Fruit fly (Drosophila melanogaster) whole organism, wandering third instar larva: ENCODE measurements around the gene Cpr66Cb.

Source experiments
- Abd-B ChIP-seq: fragments of >200 bp; optimal IDR thresholded peaks from 2 replicates; lab custom pipeline; 2017; ENCODE audit warnings: missing biosample characterization, missing genetic modification characterization
- CG32264 ChIP-seq: fragments of 200-800 bp; sonication (Bioruptor generic); optimal IDR thresholded peaks from 2 replicates; lab custom pipeline; 2016; ENCODE audit warnings: missing biosample characterization, missing genetic modification characterization
- CG9705 ChIP-seq: fragments of 200-800 bp; sonication (Bioruptor generic); optimal IDR thresholded peaks from 2 replicates; lab custom pipeline; 2018; ENCODE audit warnings: missing biosample characterization, mild to moderate bottlenecking, missing genetic modification characterization
- CrebA ChIP-seq: fragments of 200-800 bp; sonication (Bioruptor generic); optimal IDR thresholded peaks from 2 replicates; lab custom pipeline; 2016; ENCODE audit warnings: missing biosample characterization, mild to moderate bottlenecking, missing genetic modification characterization, borderline replicate concordance
- Dfd ChIP-seq: fragments of >200 bp; optimal IDR thresholded peaks from 2 replicates; lab custom pipeline; 2017; ENCODE audit warnings: missing biosample characterization, missing genetic modification characterization
- Dif ChIP-seq: fragments of 200-275, 200-300 bp; sonication (Bioruptor generic); optimal IDR thresholded peaks from 2 replicates; lab custom pipeline; 2018; ENCODE audit warnings: missing biosample characterization, missing genetic modification characterization; ENCODE audit not compliant: partially characterized antibody
- GATAd ChIP-seq: sonication (Bioruptor generic); optimal IDR thresholded peaks from 2 replicates; lab custom pipeline; 2016; ENCODE audit warnings: missing biosample characterization, missing genetic modification characterization
- HLH106 ChIP-seq: fragments of 200-800 bp; optimal IDR thresholded peaks from 3 replicates; lab custom pipeline; 2019; ENCODE audit warnings: missing biosample characterization, mild to moderate bottlenecking, missing genetic modification characterization, moderate library complexity
- Hnf4 ChIP-seq: fragments of 200-800 bp; sonication (Bioruptor generic); optimal IDR thresholded peaks from 2 replicates; lab custom pipeline; 2016; ENCODE audit warnings: missing biosample characterization, mild to moderate bottlenecking, missing genetic modification characterization
- Hr78 ChIP-seq: fragments of >200 bp; optimal IDR thresholded peaks from 2 replicates; lab custom pipeline; 2017; ENCODE audit warnings: missing biosample characterization, missing genetic modification characterization
- Hr83 ChIP-seq: fragments of 200-300 bp; sonication (Bioruptor generic); optimal IDR thresholded peaks from 2 replicates; lab custom pipeline; 2016; ENCODE audit warnings: missing biosample characterization, mild to moderate bottlenecking, missing genetic modification characterization, moderate library complexity; ENCODE audit not compliant: poor library complexity, severe bottlenecking
- Jra ChIP-seq: sonication (Bioruptor generic); optimal IDR thresholded peaks from 2 replicates; lab custom pipeline; 2016; ENCODE audit warnings: missing biosample characterization, missing genetic modification characterization
- Mio ChIP-seq: sonication (Bioruptor generic); optimal IDR thresholded peaks from 2 replicates; lab custom pipeline; 2016; ENCODE audit warnings: missing biosample characterization, missing genetic modification characterization
- Myc ChIP-seq: fragments of >200 bp; optimal IDR thresholded peaks from 2 replicates; lab custom pipeline; 2017
- N ChIP-seq: fragments of >200 bp; optimal IDR thresholded peaks from 2 replicates; lab custom pipeline; 2018; ENCODE audit warnings: missing biosample characterization, missing external identifiers, missing genetic modification characterization
- OdsH ChIP-seq: fragments of 200-800 bp; sonication (Bioruptor generic); optimal IDR thresholded peaks from 2 replicates; lab custom pipeline; 2016; ENCODE audit warnings: missing biosample characterization, mild to moderate bottlenecking, missing genetic modification characterization
- Rel ChIP-seq, 2 experiments: fragments of 200-800 bp; sonication (Bioruptor generic) in 1 of 2; optimal IDR thresholded peaks; 2 replicates in 1 of 2; 3 replicates in 1 of 2; lab custom pipeline; 2016 to 2019; ENCODE audit warnings: mild to moderate bottlenecking in 2 of 2, missing biosample characterization in 2 of 2, missing genetic modification characterization in 2 of 2, moderate library complexity in 1 of 2
- Sp1 ChIP-seq: fragments of 200-800 bp; sonication (Bioruptor generic); optimal IDR thresholded peaks from 3 replicates; lab custom pipeline; 2019; ENCODE audit warnings: missing biosample characterization, mild to moderate bottlenecking, missing genetic modification characterization, moderate library complexity
- Vsx2 ChIP-seq: fragments of 200-300, 225-300 bp; sonication (Bioruptor generic); optimal IDR thresholded peaks from 2 replicates; lab custom pipeline; 2018; ENCODE audit warnings: missing biosample characterization, missing genetic modification characterization; ENCODE audit not compliant: partially characterized antibody
- br ChIP-seq: fragments of 200-800 bp; sonication (Bioruptor generic); optimal IDR thresholded peaks from 2 replicates; lab custom pipeline; 2016; ENCODE audit warnings: missing biosample characterization, missing genetic modification characterization
- brk ChIP-seq: fragments of 200-800 bp; sonication (Bioruptor generic); optimal IDR thresholded peaks from 2 replicates; lab custom pipeline; 2016; ENCODE audit warnings: missing biosample characterization, mild to moderate bottlenecking, missing genetic modification characterization
- dl ChIP-seq, 2 experiments: fragments of 175-275, 200-275 bp in 1 of 2; fragments of 200-275 bp in 1 of 2; sonication (Bioruptor generic); optimal IDR thresholded peaks; lab custom pipeline; 2018; ENCODE audit warnings: mild to moderate bottlenecking in 2 of 2, missing biosample characterization in 2 of 2, missing genetic modification characterization in 2 of 2, moderate library complexity in 2 of 2; ENCODE audit not compliant: partially characterized antibody in 2 of 2, insufficient read depth in 1 of 2
- dmrt93B ChIP-seq: fragments of 200-800 bp; sonication (Bioruptor generic); optimal IDR thresholded peaks from 2 replicates; lab custom pipeline; 2018; ENCODE audit warnings: missing biosample characterization, mild to moderate bottlenecking, missing genetic modification characterization
- dsf ChIP-seq: sonication (Bioruptor generic); optimal IDR thresholded peaks from 2 replicates; lab custom pipeline; 2016; ENCODE audit warnings: missing biosample characterization, missing genetic modification characterization, borderline replicate concordance
- ey ChIP-seq: fragments of 200-800 bp; sonication (Bioruptor generic); optimal IDR thresholded peaks from 2 replicates; lab custom pipeline; 2016; ENCODE audit warnings: missing biosample characterization, missing genetic modification characterization
- fru ChIP-seq: fragments of 200-800 bp; sonication (Bioruptor generic); optimal IDR thresholded peaks from 3 replicates; lab custom pipeline; 2016; ENCODE audit warnings: missing biosample characterization, mild to moderate bottlenecking, missing genetic modification characterization
- jim ChIP-seq: fragments of 175-275, 200-325 bp; sonication (Bioruptor generic); optimal IDR thresholded peaks from 2 replicates; lab custom pipeline; 2016; ENCODE audit warnings: missing biosample characterization, mild to moderate bottlenecking, missing genetic modification characterization
- lola ChIP-seq: fragments of >200 bp; optimal IDR thresholded peaks from 2 replicates; lab custom pipeline; 2017; ENCODE audit warnings: missing biosample characterization, missing genetic modification characterization
- pan ChIP-seq: fragments of >200 bp; optimal IDR thresholded peaks from 2 replicates; lab custom pipeline; 2017
- psq ChIP-seq: fragments of 200-800 bp; sonication (Bioruptor generic); optimal IDR thresholded peaks from 3 replicates; lab custom pipeline; 2017; ENCODE audit warnings: missing biosample characterization, mild to moderate bottlenecking, missing genetic modification characterization, moderate library complexity
- rgr ChIP-seq: fragments of 200-800 bp; sonication (Bioruptor generic); optimal IDR thresholded peaks from 3 replicates; lab custom pipeline; 2016; ENCODE audit warnings: missing biosample characterization, mild to moderate bottlenecking, missing genetic modification characterization
- sage ChIP-seq: fragments of 200-800 bp; sonication (Bioruptor generic); optimal IDR thresholded peaks from 2 replicates; lab custom pipeline; 2016; ENCODE audit warnings: missing biosample characterization, mild to moderate bottlenecking, missing genetic modification characterization
- sv ChIP-seq: fragments of 200-800 bp; sonication (Bioruptor generic); optimal IDR thresholded peaks from 3 replicates; lab custom pipeline; 2016; ENCODE audit warnings: missing biosample characterization, missing genetic modification characterization
- tai ChIP-seq: sonication (Bioruptor generic); optimal IDR thresholded peaks from 2 replicates; lab custom pipeline; 2016; ENCODE audit warnings: missing biosample characterization, missing genetic modification characterization
- usp ChIP-seq: fragments of >200 bp; optimal IDR thresholded peaks from 2 replicates; lab custom pipeline; 2017; ENCODE audit warnings: missing biosample characterization, missing genetic modification characterization
- woc ChIP-seq: sonication (Bioruptor generic); optimal IDR thresholded peaks from 2 replicates; lab custom pipeline; 2016; ENCODE audit warnings: missing biosample characterization, mild to moderate bottlenecking, missing genetic modification characterization

Cpr66Cb gene

DNA sequence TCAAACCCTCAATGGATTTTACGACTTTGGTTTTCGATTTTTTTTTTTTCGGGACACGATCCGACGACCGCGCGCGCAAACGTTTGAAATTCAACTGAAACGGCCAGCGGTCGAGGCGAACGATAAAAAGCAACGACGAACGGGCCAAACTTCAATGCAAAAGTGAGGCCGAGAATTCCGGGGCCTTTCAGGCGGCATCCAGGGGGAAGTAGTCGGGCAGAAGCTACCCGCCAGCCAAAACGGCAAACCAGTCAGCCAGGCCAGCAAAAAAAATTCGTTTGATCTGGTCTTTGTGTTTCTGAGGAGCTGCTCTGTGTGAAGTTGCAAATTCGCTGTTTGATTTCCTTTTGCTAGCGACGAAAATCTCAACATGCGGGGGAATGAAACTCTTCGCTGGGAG is 41.2 kb upstream of the Cpr66Cb start, which contains the start of gene CG7201:
Gene CG7201, minus strand, starts transcription at position 101 of the 400 bp plus-strand sequence.
- no peak for TF ChIP-seq GATAd
- TF ChIP-seq br (GFP tag; lab: Kevin White, UChicago): no peak
- TF ChIP-seq Rel (GFP tag; optimal IDR thresholded peaks at IDR 0.05; lab: Kevin White, UChicago): no peak
- peak; percentile 1 for TF ChIP-seq Rel (tag; optimal IDR thresholded peaks at IDR 0.05; lab: Kevin White, UChicago)
- no peak for TF ChIP-seq tai (GFP tag; lab: Kevin White, UChicago)
- TF ChIP-seq, all 38 proteins: peak for 1

DNA sequence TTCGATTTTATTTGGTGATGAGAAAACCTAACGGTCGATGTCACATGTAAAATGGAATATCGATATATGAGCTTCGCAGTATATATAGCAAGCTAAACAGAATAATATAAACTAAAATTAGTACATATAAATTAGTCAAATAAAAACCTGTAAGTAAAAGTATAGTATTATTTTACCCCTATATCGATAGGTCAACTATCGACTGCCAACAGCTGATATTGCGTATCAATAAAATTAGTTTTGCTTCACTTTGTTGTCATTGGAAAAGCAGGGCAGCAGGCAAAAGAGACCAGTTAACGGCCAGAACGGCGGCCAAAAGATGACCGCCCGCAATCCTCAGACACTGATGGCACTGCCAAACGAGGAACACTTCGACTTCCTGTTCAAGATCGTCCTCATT is 39.5 kb upstream of the Cpr66Cb start, which contains the start of gene Rab19:
Gene Rab19, plus strand, starts transcription at position 78 of the 400 bp plus-strand sequence.
- no peak for TF ChIP-seq sage (GFP tag; lab: Kevin White, UChicago)
- no peak for TF ChIP-seq Dfd (GFP tag; lab: Kevin White, UChicago)
- peak; percentile 18 for TF ChIP-seq brk (GFP tag; lab: Kevin White, UChicago)
- TF ChIP-seq CG32264 (GFP tag; lab: Kevin White, UChicago): no peak
- no peak for TF ChIP-seq Jra (GFP tag; lab: Kevin White, UChicago)
- TF ChIP-seq CrebA: no peak
- no peak for TF ChIP-seq dl (GFP tag; optimal IDR thresholded peaks at IDR 0.05; lab: Kevin White, UChicago; ENCODE audit: insufficient read depth in 1 of 2, partially characterized antibody in 2 of 2)
- no peak for TF ChIP-seq OdsH (GFP tag; lab: Kevin White, UChicago)
- TF ChIP-seq Myc (lab: Kevin White, UChicago): no peak
- TF ChIP-seq Sp1 (GFP tag; lab: Kevin White, UChicago): no peak
- no peak for TF ChIP-seq tai (GFP tag; lab: Kevin White, UChicago)
- TF ChIP-seq usp (GFP tag; lab: Kevin White, UChicago): no peak
- TF ChIP-seq Hr78: peak; percentile 40
- TF ChIP-seq fru (GFP tag; lab: Kevin White, UChicago): no peak
- no peak for TF ChIP-seq sv
- TF ChIP-seq dsf (GFP tag; lab: Kevin White, UChicago): no peak

- TF ChIP-seq N (GFP tag; lab: Kevin White, UChicago): no peak
- TF ChIP-seq Rel (GFP tag; optimal IDR thresholded peaks at IDR 0.05; lab: Kevin White, UChicago): no peak
- TF ChIP-seq Rel (tag; optimal IDR thresholded peaks at IDR 0.05; lab: Kevin White, UChicago): peak; percentile 82
- TF ChIP-seq Jra (GFP tag; lab: Kevin White, UChicago): peak; percentile 5
- TF ChIP-seq Hr83 (GFP tag; lab: Kevin White, UChicago): no peak
- no peak for TF ChIP-seq tai (GFP tag; lab: Kevin White, UChicago)
- TF ChIP-seq woc (GFP tag; lab: Kevin White, UChicago): no peak
- TF ChIP-seq br (GFP tag; lab: Kevin White, UChicago): no peak
- no peak for TF ChIP-seq ey (GFP tag; lab: Kevin White, UChicago)
- TF ChIP-seq Myc (lab: Kevin White, UChicago): no peak
- no peak for TF ChIP-seq rgr (GFP tag; lab: Kevin White, UChicago)
- TF ChIP-seq jim (GFP tag; lab: Kevin White, UChicago): no peak
- no peak for TF ChIP-seq Mio (GFP tag; lab: Kevin White, UChicago)
These were observed 39.0 kb upstream of the Cpr66Cb start for dm6 chr3L:8297488-8297887.

DNA sequence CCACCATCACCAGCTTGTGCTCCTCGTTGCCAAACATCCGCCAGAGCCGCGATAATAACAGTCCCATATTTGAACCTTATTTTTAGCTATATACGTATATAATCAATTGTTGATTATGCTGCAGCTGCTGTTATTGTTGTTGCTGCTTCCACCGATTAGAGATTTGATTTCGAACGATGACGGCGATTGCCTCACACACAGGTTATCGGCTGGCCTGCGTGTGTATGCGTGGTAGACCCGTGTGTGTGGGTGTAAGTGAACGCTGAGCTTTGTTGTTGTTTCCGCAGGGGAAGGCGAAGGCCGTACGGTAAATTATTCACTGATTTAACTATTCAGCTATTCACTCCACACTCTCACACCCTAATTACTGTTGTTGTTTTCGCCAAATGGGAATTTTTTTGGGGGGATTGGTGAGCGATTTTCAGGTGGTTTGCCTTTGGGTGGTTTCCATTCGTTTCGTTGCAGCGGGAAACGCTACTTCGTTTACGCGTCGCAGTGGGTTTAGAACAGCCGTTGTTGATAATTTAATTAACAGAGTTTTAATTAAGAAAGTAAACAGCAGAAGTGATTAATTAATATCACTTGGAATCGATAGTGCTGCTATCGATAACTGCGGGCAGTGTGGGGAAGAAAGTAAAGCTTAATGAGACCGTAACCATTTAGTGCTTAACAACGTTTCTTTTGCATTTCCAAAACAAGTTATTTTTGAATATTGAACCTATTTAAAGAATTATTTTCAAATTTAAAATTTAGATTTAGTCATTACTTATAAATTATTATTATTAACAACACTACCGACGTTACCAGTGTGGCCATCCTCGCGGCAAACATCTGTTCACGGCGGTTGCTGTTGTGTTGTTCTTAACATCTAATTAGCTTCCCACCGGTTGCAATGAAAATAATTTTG is 37.0 kb upstream of the Cpr66Cb start, which contains the start of the genes Arl5 and CG13671:
Gene Arl5, minus strand, starts transcription at position 616 of the 907 bp plus-strand sequence.
Gene CG13671, plus strand, starts transcription at position 841 of the 907 bp plus-strand sequence.
- TF ChIP-seq sv (peak; percentile 80), HLH106 (tag; lab: Kevin White, UChicago) (peak; percentile 59), N (GFP tag; lab: Kevin White, UChicago) (no peak), Sp1 (GFP tag; lab: Kevin White, UChicago) (peak; percentile 55), tai (GFP tag; lab: Kevin White, UChicago) (no peak), lola (GFP tag; lab: Kevin White, UChicago) (no peak), fru (GFP tag; lab: Kevin White, UChicago) (peak; percentile 86), dl (GFP tag; optimal IDR thresholded peaks at IDR 0.05; lab: Kevin White, UChicago; ENCODE audit: insufficient read depth in 1 of 2, partially characterized antibody in 2 of 2) (no peak), Hr78 (no peak), usp (GFP tag; lab: Kevin White, UChicago) (no peak), GATAd (peak; percentile 47), Dif (GFP tag; lab: Kevin White, UChicago) (no peak), Dfd (GFP tag; lab: Kevin White, UChicago) (no peak), dsf (GFP tag; lab: Kevin White, UChicago) (peak; percentile 79), Abd-B (GFP tag; lab: Kevin White, UChicago) (no peak), brk (GFP tag; lab: Kevin White, UChicago) (peak; percentile 89), psq (GFP tag; lab: Kevin White, UChicago) (peak; percentile 82), sage (GFP tag; lab: Kevin White, UChicago) (no peak), Jra (GFP tag; lab: Kevin White, UChicago) (peak; percentile 88), jim (GFP tag; lab: Kevin White, UChicago) (no peak), pan (lab: Kevin White, UChicago) (no peak), br (GFP tag; lab: Kevin White, UChicago) (peak; percentile 69), CG9705 (GFP tag; lab: Kevin White, UChicago) (no peak), Hnf4 (peak; percentile 89), Vsx2 (peak; percentile 97), dmrt93B (GFP tag; lab: Kevin White, UChicago) (no peak), Hr83 (GFP tag; lab: Kevin White, UChicago) (peak; percentile 30), Mio (GFP tag; lab: Kevin White, UChicago) (no peak), Rel (GFP tag; optimal IDR thresholded peaks at IDR 0.05; lab: Kevin White, UChicago) (no peak), Rel (tag; optimal IDR thresholded peaks at IDR 0.05; lab: Kevin White, UChicago) (peak; percentile 55), ey (GFP tag; lab: Kevin White, UChicago) (peak; percentile 63), rgr (GFP tag; lab: Kevin White, UChicago) (peak; percentile 89)
